Fruit fly (Drosophila melanogaster): ENCODE measurements around the gene nonC.

DNA sequence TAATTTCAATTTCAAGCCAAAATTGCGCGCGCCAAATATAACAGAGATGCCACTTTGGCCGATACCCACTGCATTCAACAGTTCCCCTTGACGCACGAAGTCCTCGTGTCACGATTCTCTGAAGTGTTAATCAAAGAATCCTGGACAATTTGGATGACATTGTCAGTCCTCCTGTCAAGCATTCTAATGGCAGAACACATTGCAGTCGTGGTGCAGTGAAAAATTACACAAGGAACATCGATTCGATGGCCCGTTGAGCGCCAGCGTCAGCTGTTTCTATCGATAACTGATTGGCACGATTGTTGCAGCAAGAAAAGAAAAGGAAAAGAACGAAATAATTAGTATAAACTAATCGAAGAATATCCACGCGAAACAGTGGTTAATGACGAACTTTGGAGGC is at the start of gene nonC:
- TF ChIP-seq EcR (GFP tag; optimal IDR thresholded peaks at IDR 0.05) (no peak), CG8478 (optimal IDR thresholded peaks at IDR 0.05) (no peak), Dll (optimal IDR thresholded peaks at IDR 0.05) (no peak)
